Fruit fly (Drosophila melanogaster) whole organism, embryonic: ENCODE data around the gene Gr93a.

Source experiments
- Awh ChIP-seq: fragments of 200-800 bp; sonication (Bioruptor generic); IDR thresholded peaks from 2 replicates; pipeline ENCODE4, ENCODE4 v1.3.6; 2022; ENCODE audit warnings: missing biosample characterization, missing genetic modification characterization
- CG10209 ChIP-seq: fragments of 200-800 bp; sonication (Bioruptor generic); optimal IDR thresholded peaks from 3 replicates; lab custom pipeline; 2017; ENCODE audit warnings: missing biosample characterization, mild to moderate bottlenecking, missing genetic modification characterization, missing genetic modification reagents
- CG10321 ChIP-seq: fragments of 200-800 bp; sonication (Bioruptor generic); IDR thresholded peaks from 2 replicates; pipeline ENCODE4 v1.3.6; 2022; ENCODE audit warnings: missing biosample characterization, missing genetic modification characterization
- CG10979 ChIP-seq: fragments of 200-800 bp; sonication (Bioruptor generic); optimal IDR thresholded peaks from 2 replicates; lab custom pipeline; 2018; ENCODE audit warnings: missing biosample characterization, mild to moderate bottlenecking, missing genetic modification characterization, moderate library complexity
- CG11723 ChIP-seq: fragments of 200-800 bp; sonication (Bioruptor generic); optimal IDR thresholded peaks from 2 replicates; lab custom pipeline; 2017; ENCODE audit warnings: missing biosample characterization, mild to moderate bottlenecking, missing genetic modification characterization
- CG12155 ChIP-seq: fragments of 200-800 bp; sonication (Bioruptor generic); optimal IDR thresholded peaks from 3 replicates; lab custom pipeline; 2016; ENCODE audit warnings: missing biosample characterization, missing genetic modification characterization
- CG12236 ChIP-seq: fragments of 200-800 bp; sonication (Bioruptor generic); optimal IDR thresholded peaks from 2 replicates; lab custom pipeline; 2016; ENCODE audit warnings: missing biosample characterization, missing genetic modification characterization
- CG12744 ChIP-seq: fragments of 200-800 bp; sonication (Bioruptor generic); optimal IDR thresholded peaks from 2 replicates; lab custom pipeline; 2016; ENCODE audit warnings: missing biosample characterization, missing genetic modification characterization
- CG14441 ChIP-seq: fragments of 200-800 bp; sonication (Bioruptor generic); IDR thresholded peaks from 2 replicates; pipeline ENCODE4 v1.3.6; 2022; ENCODE audit warnings: missing biosample characterization, missing genetic modification characterization
- CG14860 ChIP-seq: fragments of 200-800 bp; sonication (Bioruptor generic); IDR thresholded peaks from 3 replicates; pipeline ENCODE4 v1.3.6; 2022; ENCODE audit warnings: missing biosample characterization, missing genetic modification characterization; ENCODE audit not compliant: partially characterized antibody
- CG15073 ChIP-seq: fragments of 200-800 bp; sonication (Bioruptor generic); optimal IDR thresholded peaks from 2 replicates; lab custom pipeline; 2016; ENCODE audit warnings: missing biosample characterization, missing genetic modification characterization
- CG16863 ChIP-seq: fragments of 200-800 bp; sonication (Bioruptor generic); optimal IDR thresholded peaks from 3 replicates; lab custom pipeline; 2016; ENCODE audit warnings: missing biosample characterization, missing genetic modification characterization
- CG17385 ChIP-seq: fragments of 200-800 bp; sonication (Bioruptor generic); optimal IDR thresholded peaks from 3 replicates; lab custom pipeline; 2018; ENCODE audit warnings: missing biosample characterization, mild to moderate bottlenecking, missing genetic modification characterization
- CG2678 ChIP-seq: fragments of 200-800 bp; sonication (Bioruptor generic); optimal IDR thresholded peaks from 3 replicates; lab custom pipeline; 2019; ENCODE audit warnings: missing biosample characterization, mild to moderate bottlenecking, missing genetic modification characterization, moderate library complexity
- CG31441 ChIP-seq: fragments of 200-800 bp; sonication (Bioruptor generic); IDR thresholded peaks from 2 replicates; pipeline ENCODE4 v1.3.6; 2022; ENCODE audit warnings: missing biosample characterization, missing genetic modification characterization
- CG32767 ChIP-seq: fragments of 200-800 bp; sonication (Bioruptor generic); IDR thresholded peaks from 2 replicates; pipeline ENCODE4 v1.3.6; 2022; ENCODE audit warnings: missing biosample characterization, missing genetic modification characterization
- CG42726 ChIP-seq: fragments of 200-800 bp; sonication (Bioruptor generic); IDR thresholded peaks from 2 replicates; pipeline ENCODE4 v1.3.6; 2022; ENCODE audit warnings: missing biosample characterization, missing genetic modification characterization; ENCODE audit not compliant: partially characterized antibody
- CG9727 ChIP-seq: fragments of 200-800 bp; sonication (Bioruptor generic); optimal IDR thresholded peaks from 3 replicates; lab custom pipeline; 2017; ENCODE audit warnings: missing biosample characterization, mild to moderate bottlenecking, missing genetic modification characterization
- Chrac-16 ChIP-seq: fragments of 200-800 bp; sonication (Bioruptor generic); optimal IDR thresholded peaks from 3 replicates; lab custom pipeline; 2016; ENCODE audit warnings: missing biosample characterization, missing genetic modification characterization
- CoRest ChIP-seq: fragments of 200-800 bp; sonication (Bioruptor generic); optimal IDR thresholded peaks from 3 replicates; lab custom pipeline; 2018; ENCODE audit warnings: missing biosample characterization, mild to moderate bottlenecking, missing genetic modification characterization, moderate library complexity
- Dfd ChIP-seq, 2 experiments: fragments of >200 bp; optimal IDR thresholded peaks; 2 replicates each; lab custom pipeline; 2017; ENCODE audit warnings: missing biosample characterization in 2 of 2, missing genetic modification characterization in 2 of 2
- Dip2 ChIP-seq: fragments of 200-800 bp; sonication (Bioruptor generic); IDR thresholded peaks from 2 replicates; pipeline ENCODE4 v1.3.6; 2022; ENCODE audit warnings: missing biosample characterization, missing genetic modification characterization
- Drgx ChIP-seq: fragments of 200-800 bp; sonication (Bioruptor generic); IDR thresholded peaks from 2 replicates; pipeline ENCODE4 v1.3.6; 2022; ENCODE audit warnings: missing biosample characterization, missing genetic modification characterization
- Fer3 ChIP-seq: fragments of 200-800 bp; sonication (Bioruptor generic); optimal IDR thresholded peaks from 2 replicates; lab custom pipeline; 2018; ENCODE audit warnings: missing biosample characterization, mild to moderate bottlenecking, missing genetic modification characterization, moderate library complexity
- HmgD ChIP-seq: fragments of 200-800 bp; sonication (Bioruptor generic); optimal IDR thresholded peaks from 3 replicates; lab custom pipeline; 2016; ENCODE audit warnings: missing biosample characterization, missing genetic modification characterization
- Hsf ChIP-seq: fragments of 200-800 bp; sonication (Bioruptor generic); optimal IDR thresholded peaks from 3 replicates; lab custom pipeline; 2016; ENCODE audit warnings: missing biosample characterization, missing genetic modification characterization
- Med ChIP-seq: fragments of 200-800 bp; sonication (Bioruptor generic); peaks from one replicate; lab custom pipeline; 2016; ENCODE audit warnings: missing biosample characterization, missing genetic modification characterization, mild to moderate bottlenecking, inconsistent platforms, moderate library complexity
- Ravus ChIP-seq: fragments of 200-800 bp; sonication (Bioruptor generic); IDR thresholded peaks from 2 replicates; pipeline ENCODE4 v1.3.6; 2022; ENCODE audit warnings: missing biosample characterization, missing genetic modification characterization
- Ssrp ChIP-seq: fragments of 200-800 bp; sonication (Bioruptor generic); optimal IDR thresholded peaks from 2 replicates; lab custom pipeline; 2018; ENCODE audit warnings: missing biosample characterization, mild to moderate bottlenecking, missing genetic modification characterization, moderate library complexity
- YL-1 ChIP-seq: fragments of 200-800 bp; sonication (Bioruptor generic); optimal IDR thresholded peaks from 3 replicates; lab custom pipeline; 2017; ENCODE audit warnings: missing biosample characterization, mild to moderate bottlenecking, missing genetic modification characterization
- ab ChIP-seq: fragments of 200-800 bp; sonication (Bioruptor generic); optimal IDR thresholded peaks from 2 replicates; lab custom pipeline; 2016; ENCODE audit warnings: missing biosample characterization, missing genetic modification characterization
- az2 ChIP-seq: fragments of 200-800 bp; sonication (Bioruptor generic); optimal IDR thresholded peaks from 3 replicates; lab custom pipeline; 2016; ENCODE audit warnings: missing biosample characterization, missing genetic modification characterization
- bab2 ChIP-seq: fragments of 200-800 bp; sonication (Bioruptor generic); optimal IDR thresholded peaks from 2 replicates; lab custom pipeline; 2016; ENCODE audit warnings: missing biosample characterization, missing genetic modification characterization
- cato ChIP-seq: fragments of 200-800 bp; sonication (Bioruptor generic); optimal IDR thresholded peaks from 2 replicates; lab custom pipeline; 2016; ENCODE audit warnings: missing biosample characterization, missing genetic modification characterization, borderline replicate concordance
- ci ChIP-seq: fragments of 200-800 bp; sonication (Bioruptor generic); IDR thresholded peaks from 3 replicates; pipeline ENCODE4 v1.3.6; 2022; ENCODE audit warnings: missing biosample characterization, missing genetic modification characterization
- dmrt11E ChIP-seq: fragments of 200-800 bp; sonication (Bioruptor generic); optimal IDR thresholded peaks from 3 replicates; lab custom pipeline; 2018; ENCODE audit warnings: missing biosample characterization, mild to moderate bottlenecking, missing genetic modification characterization, moderate library complexity
- dpn ChIP-seq, 2 experiments: fragments of 200-800 bp; sonication (Bioruptor generic); optimal IDR thresholded peaks; 3 replicates each; lab custom pipeline; 2016; ENCODE audit warnings: missing biosample characterization in 2 of 2, missing genetic modification characterization in 2 of 2
- exex ChIP-seq: fragments of 200-800 bp; sonication (Bioruptor generic); optimal IDR thresholded peaks from 4 replicates; lab custom pipeline; 2018; ENCODE audit warnings: missing biosample characterization, mild to moderate bottlenecking, missing genetic modification characterization, moderate library complexity
- fd102C ChIP-seq: fragments of 200-800 bp; sonication (Bioruptor generic); optimal IDR thresholded peaks from 2 replicates; lab custom pipeline; 2018; ENCODE audit warnings: missing biosample characterization, mild to moderate bottlenecking, missing genetic modification characterization, moderate library complexity
- grau ChIP-seq: fragments of 200-800 bp; optimal IDR thresholded peaks from 3 replicates; lab custom pipeline; 2019; ENCODE audit warnings: missing biosample characterization, mild to moderate bottlenecking, missing genetic modification characterization, moderate library complexity
- ham ChIP-seq: fragments of 200-800 bp; sonication (Bioruptor generic); IDR thresholded peaks from 2 replicates; pipeline ENCODE4 v1.3.6; 2022; ENCODE audit warnings: missing biosample characterization, missing genetic modification characterization
- lilli ChIP-seq: fragments of 200-800 bp; sonication (Bioruptor generic); optimal IDR thresholded peaks from 3 replicates; lab custom pipeline; 2016; ENCODE audit warnings: missing biosample characterization, missing genetic modification characterization
- nmo ChIP-seq: fragments of 200-800 bp; sonication (Bioruptor generic); optimal IDR thresholded peaks from 2 replicates; lab custom pipeline; 2018; ENCODE audit warnings: missing biosample characterization, mild to moderate bottlenecking, missing genetic modification characterization, moderate library complexity
- nom ChIP-seq: fragments of 200-800 bp; sonication (Bioruptor generic); optimal IDR thresholded peaks from 2 replicates; lab custom pipeline; 2017; ENCODE audit warnings: missing biosample characterization, missing genetic modification characterization, mild to moderate bottlenecking, moderate library complexity, missing genetic modification reagents
- pb ChIP-seq: fragments of 200-800 bp; sonication (Bioruptor generic); optimal IDR thresholded peaks from 3 replicates; lab custom pipeline; 2016; ENCODE audit warnings: missing biosample characterization, missing genetic modification characterization
- pfk ChIP-seq: fragments of 200-800 bp; sonication (Bioruptor generic); optimal IDR thresholded peaks from 2 replicates; lab custom pipeline; 2018; ENCODE audit warnings: missing biosample characterization, mild to moderate bottlenecking, missing genetic modification characterization, moderate library complexity
- shn ChIP-seq: fragments of 200-800 bp; sonication (Bioruptor generic); optimal IDR thresholded peaks from 3 replicates; lab custom pipeline; 2016; ENCODE audit warnings: missing biosample characterization, missing genetic modification characterization
- sna ChIP-seq: fragments of 200-800 bp; sonication (Bioruptor generic); IDR thresholded peaks from 2 replicates; pipeline ENCODE4 v1.3.6; 2022; ENCODE audit warnings: missing biosample characterization, missing genetic modification characterization; ENCODE audit not compliant: partially characterized antibody

The Gr93a gene

dm6 chr3R:21837069-21837977, 5.0 kb downstream of the Gr93a start (continued):
- TF ChIP-seq ham (GFP tag; lab: Robert Waterston, UW) (no peak), CG12744 (GFP tag; lab: Kevin White, UChicago) (no peak), HmgD (GFP tag; lab: Kevin White, UChicago) (no peak), sna (no peak; the same call in 1 of the 2 replicates), Dip2 (GFP tag; lab: Robert Waterston, UW) (no peak), dpn (GFP tag; optimal IDR thresholded peaks at IDR 0.05; lab: Kevin White, UChicago) (no peak), Med (GFP tag; lab: Kevin White, UChicago) (peak; percentile 32), CG11723 (GFP tag; lab: Kevin White, UChicago) (no peak), CG10321 (GFP tag; lab: Robert Waterston, UW) (no peak), CG15073 (no peak), CoRest (tag; lab: Kevin White, UChicago) (no peak), CG12236 (GFP tag; lab: Kevin White, UChicago) (no peak), YL-1 (no peak), Dfd (GFP tag; optimal IDR thresholded peaks at IDR 0.05; lab: Kevin White, UChicago) (peak in 1 of 2 experiments; percentile 87), Awh (GFP tag; lab: Robert Waterston, UW) (no peak; the same call in 1 of the 2 replicates), ab (GFP tag; lab: Kevin White, UChicago) (no peak), ci (GFP tag; lab: Robert Waterston, UW) (peak; percentile 30; the same call in 2 of the 3 replicates), pfk (no peak), bab2 (no peak)

- TF ChIP-seq az2 (GFP tag; lab: Kevin White, UChicago) (no peak), CG12155 (GFP tag; lab: Kevin White, UChicago) (no peak), Chrac-16 (GFP tag; lab: Kevin White, UChicago) (peak; percentile 2), Ravus (GFP tag; lab: Robert Waterston, UW) (no peak), shn (GFP tag; lab: Kevin White, UChicago) (peak; percentile 3), Fer3 (tag; lab: Kevin White, UChicago) (no peak), CoRest (tag; lab: Kevin White, UChicago) (peak; percentile 58), lilli (GFP tag; lab: Kevin White, UChicago) (peak; percentile 19), cato (GFP tag; lab: Kevin White, UChicago) (no peak), CG17385 (GFP tag; lab: Kevin White, UChicago) (peak; percentile 3), dpn (GFP tag; optimal IDR thresholded peaks at IDR 0.05; lab: Kevin White, UChicago) (no peak), Hsf (GFP tag; lab: Kevin White, UChicago) (peak; percentile 11), exex (tag; lab: Kevin White, UChicago) (no peak), CG10979 (tag; lab: Kevin White, UChicago) (peak; percentile 13), fd102C (GFP tag; lab: Kevin White, UChicago) (no peak), Ssrp (peak; percentile 29), CG42726 (GFP tag; lab: Robert Waterston, UW) (no peak), CG14860 (GFP tag; lab: Robert Waterston, UW) (no peak), CG14441 (GFP tag; lab: Robert Waterston, UW) (no peak), CG16863 (GFP tag; lab: Kevin White, UChicago) (peak; percentile 18), Drgx (GFP tag; lab: Robert Waterston, UW) (peak; percentile 76), CG9727 (peak; percentile 28), grau (peak; percentile 31), nom (GFP tag; lab: Kevin White, UChicago) (peak; percentile 29), pb (GFP tag; lab: Kevin White, UChicago) (no peak), CG2678 (tag; lab: Kevin White, UChicago) (peak; percentile 32), dmrt11E (tag; lab: Kevin White, UChicago) (peak; percentile 16), CG10209 (GFP tag; lab: Kevin White, UChicago) (peak; percentile 5), nmo (GFP tag; lab: Kevin White, UChicago) (peak; percentile 57), CG32767 (GFP tag; lab: Robert Waterston, UW) (0 out of 2 replicates have a peak, but pooled peaks have one; percentile 8), CG31441 (GFP tag; lab: Robert Waterston, UW) (peak; percentile 56; the same call in 1 of the 2 replicates)
Measured at dm6 chr3R:21838505-21838956, 6.2 kb downstream of the Gr93a start.
